Fruit fly (Drosophila melanogaster) whole organism, prepupa: Measurements from ENCODE around the gene JIL-1.

Experiments
- CG34406 ChIP-seq: fragments of 200-800 bp; sonication (Bioruptor generic); optimal IDR thresholded peaks from 3 replicates; lab custom pipeline; 2016; ENCODE audit warnings: missing biosample characterization, missing genetic modification characterization
- Hr38 ChIP-seq: sonication (Bioruptor generic); optimal IDR thresholded peaks from 2 replicates; lab custom pipeline; 2016; ENCODE audit warnings: missing biosample characterization, missing genetic modification characterization
- spab ChIP-seq: fragments of 200-800 bp; sonication (Bioruptor generic); optimal IDR thresholded peaks from 2 replicates; lab custom pipeline; 2017; ENCODE audit warnings: missing biosample characterization, mild to moderate bottlenecking, missing genetic modification characterization, missing genetic modification reagents

- TF ChIP-seq Hr38 (no peak), CG34406 (GFP tag; lab: Kevin White, UChicago) (no peak), spab (GFP tag; lab: Kevin White, UChicago) (no peak)
Measured at dm6 chr3L:11069764-11070163, 23.2 kb downstream of the JIL-1 start, which contains the start of gene CG6310.
